Fruit fly (Drosophila melanogaster): ENCODE results near the gene CG14015.
A peak's percentile ranks its signal among the peaks of the same experiment; 100 is the strongest.

CG14015 gene

DNA sequence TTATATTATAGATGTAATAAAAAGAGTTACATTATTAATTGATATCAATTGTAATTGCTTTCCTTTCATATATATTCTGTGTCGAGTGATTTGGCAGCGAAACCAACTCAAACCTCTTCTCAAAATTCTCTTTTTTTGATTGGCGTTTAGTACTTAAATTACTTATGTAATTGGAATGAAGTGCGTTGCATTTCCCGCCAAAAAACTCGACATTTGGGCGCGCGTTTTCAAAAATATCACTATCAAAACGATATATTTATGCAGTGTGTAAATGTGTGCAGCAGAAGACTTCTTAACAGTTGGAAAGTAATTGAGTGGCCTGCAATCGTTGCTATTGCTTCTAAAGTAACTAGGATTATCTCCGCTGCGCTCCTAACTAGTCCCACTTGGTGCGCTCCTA, 1.9 kb downstream of the CG14015 start:
- no peak for TF ChIP-seq CG8478 (optimal IDR thresholded peaks at IDR 0.05)
- no peak for TF ChIP-seq CTCF (optimal IDR thresholded peaks at IDR 0.05)

DNA sequence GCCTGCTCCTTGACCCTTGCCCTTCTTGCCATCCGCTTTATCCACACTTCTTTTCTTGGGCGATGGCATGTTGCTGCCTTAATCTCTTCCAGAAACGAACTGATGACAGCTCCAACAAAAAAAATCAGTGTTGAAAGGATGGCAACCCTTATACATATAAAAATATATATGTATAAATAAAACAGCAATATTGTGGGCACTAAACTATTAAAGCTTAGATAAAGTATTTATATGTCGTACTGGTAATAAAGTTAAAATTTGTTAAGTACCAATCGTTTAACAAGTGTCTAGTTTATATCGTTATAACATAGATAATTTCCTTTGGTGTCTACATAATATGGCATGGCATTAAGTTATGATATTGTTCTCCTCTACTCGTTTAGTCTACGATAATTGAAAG, 2.3 kb downstream of the CG14015 start, which contains the start of gene tomb:
TSS of gene tomb (minus strand) at position 101 of the 400 bp plus-strand sequence.
- TF ChIP-seq CTCF (optimal IDR thresholded peaks at IDR 0.05) (no peak), CG8478 (optimal IDR thresholded peaks at IDR 0.05) (no peak)

DNA sequence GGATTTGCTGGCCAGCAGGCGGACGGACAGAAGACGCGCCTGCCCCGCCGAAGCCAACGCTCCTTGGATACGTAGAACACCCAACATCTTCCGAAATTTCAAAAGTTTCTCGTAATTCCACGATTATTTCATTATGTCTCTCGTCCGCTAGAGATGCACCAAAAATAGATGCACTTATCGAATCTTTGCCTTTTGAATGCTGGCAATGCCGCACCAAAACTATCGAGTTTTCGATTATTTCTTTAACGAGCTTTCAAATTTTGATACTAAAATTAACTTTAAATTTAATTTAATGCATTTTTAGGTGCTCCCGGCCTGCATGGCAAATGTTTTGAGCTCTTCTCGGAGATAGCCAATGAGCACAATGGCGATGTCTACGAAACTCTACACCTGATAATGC, 6.9 kb downstream of the CG14015 start, which contains the start of gene Coq6:
TSS of gene Coq6 (minus strand) at position 163 of the 400 bp plus-strand sequence.
- TF ChIP-seq CTCF (optimal IDR thresholded peaks at IDR 0.05) = no peak
- no peak for TF ChIP-seq CG8478 (optimal IDR thresholded peaks at IDR 0.05)

DNA sequence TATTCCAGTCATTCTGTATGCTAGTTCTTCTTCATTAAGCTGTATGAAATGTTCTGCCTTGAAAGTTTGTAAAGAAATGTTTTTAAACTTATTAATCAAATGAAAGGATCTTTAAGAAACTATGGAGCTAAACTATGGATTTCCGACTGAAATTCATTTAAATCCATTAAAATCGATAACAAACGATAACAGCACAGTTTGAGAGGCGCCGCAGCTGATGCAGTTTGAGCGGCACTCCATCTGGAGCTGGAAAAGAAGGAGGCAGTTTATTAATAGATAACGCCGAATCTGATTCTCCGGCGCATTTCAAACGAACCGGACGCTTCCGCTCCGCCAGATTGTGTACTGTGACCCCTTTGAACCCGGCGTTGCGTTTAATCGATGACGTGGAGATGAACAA, 11.1 kb downstream of the CG14015 start, which contains the start of gene CG31915:
TSS of gene CG31915 (plus strand) at position 263 of the 400 bp plus-strand sequence.
- no peak for TF ChIP-seq CG8478 (optimal IDR thresholded peaks at IDR 0.05)
- peak in 1 of 2 experiments; percentile 11 for TF ChIP-seq CTCF (optimal IDR thresholded peaks at IDR 0.05)

DNA sequence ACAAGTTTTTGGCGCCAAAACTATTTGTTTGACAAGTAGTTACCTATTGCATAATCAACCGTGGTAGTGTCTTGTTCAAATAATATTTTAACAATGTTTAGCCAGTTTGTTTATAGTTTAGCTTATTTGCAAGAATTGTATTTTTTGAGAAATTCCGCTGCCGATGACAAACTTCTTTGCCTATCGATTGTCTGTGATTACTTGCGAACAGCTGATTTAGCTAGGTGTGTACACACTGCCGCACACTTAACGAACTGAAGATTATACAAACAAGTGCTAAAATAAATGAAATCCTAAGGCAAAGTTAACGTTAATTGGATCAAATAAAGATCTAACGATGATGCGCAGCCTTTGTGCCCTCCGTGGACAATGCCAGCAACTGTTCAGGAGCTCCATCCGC, 12.3 kb downstream of the CG14015 start, which contains the start of gene Cox11:
TSS of gene Cox11 (plus strand) at position 220 of the 400 bp plus-strand sequence.
- TF ChIP-seq CTCF (optimal IDR thresholded peaks at IDR 0.05) (no peak), CG8478 (optimal IDR thresholded peaks at IDR 0.05) (no peak)

DNA sequence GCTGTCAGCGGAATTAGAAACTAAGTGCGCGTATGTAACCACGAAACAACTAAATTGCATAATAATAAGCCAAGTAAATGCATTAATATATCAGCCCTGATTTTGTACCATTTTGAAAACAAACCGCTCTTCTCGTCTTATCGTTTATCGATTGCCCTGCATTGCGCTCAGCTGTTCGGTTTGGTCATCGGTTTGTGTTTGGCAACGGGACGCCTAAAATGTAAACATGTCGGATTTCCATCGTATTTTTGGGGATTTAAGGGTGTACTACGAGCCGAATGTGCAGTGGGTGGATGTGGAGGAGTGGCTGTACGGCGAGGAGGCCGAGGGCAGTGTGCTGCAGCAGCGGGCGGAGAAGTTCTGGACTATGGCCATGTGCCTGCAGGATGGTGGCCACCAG, 13.3 kb downstream of the CG14015 start, which contains the start of gene Cap-D3:
TSS of gene Cap-D3 (plus strand) at position 183 of the 400 bp plus-strand sequence.
- no peak for TF ChIP-seq CG8478 (optimal IDR thresholded peaks at IDR 0.05)
- no peak for TF ChIP-seq CTCF (optimal IDR thresholded peaks at IDR 0.05)

DNA sequence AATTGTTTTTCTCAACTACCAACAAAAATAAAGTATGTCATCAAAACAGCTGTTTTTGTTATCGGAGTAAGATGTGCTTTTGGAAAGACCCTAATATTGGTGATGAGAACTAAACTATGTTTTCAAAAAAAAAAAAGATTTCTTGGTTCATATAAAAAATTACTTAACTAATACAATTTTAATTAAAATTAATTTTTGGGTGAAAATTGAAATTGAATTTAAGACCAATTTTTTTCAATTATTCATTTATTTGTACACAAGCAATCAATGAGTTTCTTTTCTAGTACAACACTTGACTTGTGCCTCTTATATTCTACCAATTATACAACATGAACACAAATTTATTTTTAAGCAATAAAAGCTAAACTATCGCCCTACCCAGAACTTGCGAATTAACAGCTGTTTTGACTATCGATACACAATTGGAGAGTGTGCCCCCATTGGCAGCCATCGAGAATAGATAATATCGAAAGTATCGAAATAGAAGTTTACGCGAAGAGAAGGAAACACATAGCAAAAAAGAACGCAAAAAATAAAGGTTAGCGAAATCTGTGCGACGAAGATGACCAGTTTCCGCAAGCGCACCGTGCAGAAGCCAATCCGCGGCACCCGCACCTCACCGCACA, 15.0 kb downstream of the CG14015 start, which contains the start of the genes Vps52 and Elp4:
TSS of gene Vps52 (minus strand) at position 51 of the 626 bp plus-strand sequence.
TSS of gene Elp4 (plus strand) at position 292 of the 626 bp plus-strand sequence.
- no peak for TF ChIP-seq CTCF (optimal IDR thresholded peaks at IDR 0.05)
- TF ChIP-seq CG8478 (optimal IDR thresholded peaks at IDR 0.05) = no peak

DNA sequence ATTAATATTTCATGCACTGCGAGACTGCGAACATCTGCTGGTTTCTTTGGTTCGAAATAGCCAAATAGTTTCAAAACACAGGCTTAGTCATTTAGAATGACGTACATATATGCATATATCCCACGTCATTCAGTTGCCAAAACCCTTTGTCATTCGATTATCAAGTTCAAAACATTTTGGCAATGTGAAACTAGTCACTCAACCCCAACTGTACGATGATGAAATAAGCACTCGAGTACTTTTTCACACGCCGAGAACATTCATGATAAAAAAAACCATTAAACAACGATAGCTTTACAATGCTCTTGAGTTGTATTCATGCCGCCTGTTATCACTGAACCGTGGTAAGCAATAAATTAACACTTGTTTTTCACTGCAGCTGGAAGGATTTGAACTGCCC, 18.2 kb downstream of the CG14015 start:
- no peak for TF ChIP-seq CTCF (optimal IDR thresholded peaks at IDR 0.05)
- TF ChIP-seq CG8478 (optimal IDR thresholded peaks at IDR 0.05) = no peak

DNA sequence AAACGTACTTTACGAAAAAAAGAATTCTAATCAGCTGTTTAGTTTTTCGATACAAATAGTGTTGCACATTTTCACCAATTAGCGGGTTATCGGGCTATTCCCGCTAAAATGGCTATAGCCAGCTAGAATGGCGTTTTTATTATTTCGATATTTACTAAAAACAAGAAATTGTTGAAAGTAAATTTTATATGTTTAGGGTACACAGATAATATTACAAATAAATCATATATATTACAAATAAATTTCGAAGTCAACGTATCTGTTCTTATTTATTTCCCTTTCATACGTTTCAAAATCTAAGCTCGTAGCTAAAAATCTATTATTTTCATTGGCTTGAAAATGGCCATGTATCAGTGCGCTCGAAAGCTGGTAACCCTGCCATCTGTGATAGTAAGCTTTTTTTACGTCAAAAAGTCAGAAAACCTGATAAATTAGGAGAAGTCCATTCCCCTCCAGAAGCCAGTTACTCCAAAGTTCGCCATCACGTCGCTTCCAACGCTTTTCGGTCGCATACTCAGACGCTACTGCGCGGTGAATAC, 19.1 kb downstream of the CG14015 start, which contains the start of the genes CG7382 and cl:
TSS of gene CG7382 (minus strand) at position 51 of the 539 bp plus-strand sequence.
TSS of gene cl (plus strand) at position 290 of the 539 bp plus-strand sequence.
- TF ChIP-seq CTCF (optimal IDR thresholded peaks at IDR 0.05) = no peak

DNA sequence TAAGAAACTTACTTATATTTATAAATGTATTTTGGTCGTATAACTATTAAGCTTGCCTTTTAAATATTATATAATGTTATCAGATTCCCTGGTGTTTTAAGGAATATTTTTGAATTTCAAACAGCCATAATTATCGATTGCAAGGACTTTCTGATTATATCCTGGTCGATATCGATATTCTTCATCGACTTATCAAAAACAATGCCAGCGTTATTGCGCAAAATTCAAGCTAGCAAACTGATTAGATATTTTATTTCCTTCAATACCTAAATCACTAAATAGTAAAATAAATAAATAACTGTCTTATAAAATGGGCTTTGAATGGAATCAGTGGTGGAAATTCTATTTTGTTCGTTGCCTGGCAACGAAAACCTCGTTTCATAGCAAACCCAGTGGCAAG, 21.6 kb downstream of the CG14015 start, which contains the start of gene CG14020:
TSS of gene CG14020 (plus strand) at position 345 of the 400 bp plus-strand sequence.
- TF ChIP-seq CG8478 (optimal IDR thresholded peaks at IDR 0.05) (no peak), CTCF (optimal IDR thresholded peaks at IDR 0.05) (no peak)

DNA sequence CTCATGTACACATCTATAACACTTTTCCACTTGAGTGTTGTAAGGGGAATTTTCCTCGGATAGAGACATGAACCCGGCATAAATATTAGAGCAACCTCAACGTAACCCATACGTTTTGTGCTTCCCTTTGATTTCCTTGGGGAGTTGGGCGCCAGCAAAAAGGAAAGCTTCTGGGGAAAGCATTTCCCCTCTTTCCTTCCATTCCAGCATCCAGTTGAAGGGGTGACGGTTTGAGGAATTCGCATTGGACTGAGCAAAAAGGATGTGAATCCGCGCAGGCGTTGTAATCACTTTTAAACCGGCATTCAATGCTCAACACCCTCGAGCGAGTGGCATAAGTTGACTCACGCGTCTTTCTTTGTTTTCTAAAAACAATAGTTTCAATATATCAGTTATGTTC, 24.1 kb downstream of the CG14015 start:
- no peak for TF ChIP-seq CTCF (optimal IDR thresholded peaks at IDR 0.05)
- TF ChIP-seq CG8478 (optimal IDR thresholded peaks at IDR 0.05) = no peak

DNA sequence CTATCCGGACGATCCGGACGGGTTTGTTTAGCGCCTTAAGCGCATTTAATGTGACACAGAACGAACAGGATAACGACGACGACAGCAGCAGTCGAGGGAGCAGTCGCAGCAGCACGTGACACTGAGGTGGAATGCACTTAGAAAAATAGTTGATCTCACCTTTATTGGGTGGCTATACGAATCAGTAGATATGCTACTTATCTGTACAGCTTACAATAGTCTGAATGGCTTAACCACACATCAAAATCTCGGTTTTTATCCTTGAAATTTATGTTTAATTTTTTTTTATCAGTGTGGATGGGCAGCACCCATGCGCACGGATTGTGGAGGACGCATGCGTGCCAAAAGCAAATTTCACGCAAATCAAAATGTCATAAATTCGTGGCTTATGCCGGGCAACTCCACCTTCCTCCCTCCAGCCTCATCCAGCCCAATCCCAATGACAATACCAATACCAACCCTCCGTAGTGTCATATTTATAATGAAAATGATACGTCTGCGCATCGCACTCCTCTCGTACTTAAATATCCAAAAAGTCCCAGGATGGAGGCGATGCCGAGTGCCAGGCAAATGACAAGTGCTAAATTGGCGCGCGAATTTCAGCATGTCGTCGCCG, 31.1 kb downstream of the CG14015 start:
- TF ChIP-seq CG8478 (optimal IDR thresholded peaks at IDR 0.05) (no peak), CTCF (optimal IDR thresholded peaks at IDR 0.05) (no peak)

DNA sequence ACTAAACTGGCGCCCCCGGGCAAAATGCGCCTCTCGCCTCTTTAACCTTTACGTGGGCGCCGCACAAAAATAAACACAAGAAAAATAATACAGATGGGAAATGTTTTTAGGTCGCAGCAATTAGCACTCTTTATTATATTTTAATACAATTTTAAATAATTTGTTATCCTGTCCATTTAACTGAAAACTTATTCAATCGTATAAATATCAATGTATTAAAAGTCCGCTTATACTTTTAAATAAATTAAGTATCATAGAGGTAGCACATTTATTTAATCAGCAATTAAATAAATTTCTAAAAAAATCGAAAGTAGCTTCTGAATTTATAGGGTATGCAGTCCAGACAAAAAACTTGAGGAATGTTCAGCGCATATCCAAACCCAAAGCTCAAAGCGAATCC, 31.9 kb downstream of the CG14015 start:
- TF ChIP-seq CTCF (optimal IDR thresholded peaks at IDR 0.05) = no peak
- TF ChIP-seq CG8478 (optimal IDR thresholded peaks at IDR 0.05) = no peak

DNA sequence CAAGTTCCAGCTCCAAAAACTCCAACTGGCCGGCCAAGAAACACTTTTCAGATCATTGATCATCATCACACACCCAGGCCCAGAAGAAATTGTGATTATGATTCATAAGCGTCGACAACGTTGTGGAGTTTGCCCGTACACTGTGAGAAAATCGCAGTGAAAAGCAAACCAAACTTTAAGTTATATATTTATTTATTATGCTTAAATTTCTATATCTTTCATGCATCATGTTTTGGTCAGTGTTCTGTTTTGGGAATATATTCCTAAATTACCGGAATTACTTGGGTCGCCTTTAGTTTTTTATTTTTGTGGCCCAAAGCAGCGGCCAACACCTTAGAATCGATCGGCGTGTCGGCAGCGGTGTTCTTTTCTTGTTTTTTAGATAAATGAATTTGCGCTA, 33.9 kb downstream of the CG14015 start:
- TF ChIP-seq CG8478 (optimal IDR thresholded peaks at IDR 0.05) (no peak), CTCF (optimal IDR thresholded peaks at IDR 0.05) (no peak)

DNA sequence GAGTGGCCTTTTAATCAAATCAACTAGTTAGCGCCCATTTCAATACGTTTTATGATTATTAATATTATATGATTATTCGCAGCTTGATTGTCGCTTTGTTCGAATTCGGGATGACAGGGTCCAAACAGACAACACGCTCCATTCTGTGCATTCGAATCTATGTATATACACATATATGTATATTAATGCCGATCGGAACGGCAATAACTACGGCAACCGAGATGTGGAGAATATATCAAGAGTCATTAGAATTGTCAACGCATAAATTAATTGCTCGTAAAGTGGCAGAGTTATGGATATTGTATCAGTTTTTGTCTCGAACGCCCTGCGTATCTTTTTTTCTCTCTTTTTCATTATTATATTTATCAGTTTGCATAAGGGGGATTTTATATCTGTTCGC, 36.1 kb downstream of the CG14015 start:
- no peak for TF ChIP-seq CTCF (optimal IDR thresholded peaks at IDR 0.05)
- TF ChIP-seq CG8478 (optimal IDR thresholded peaks at IDR 0.05) = no peak
